Fruit fly (Drosophila melanogaster) whole organism, prepupa: ENCODE data around the gene RpS29.

ENCODE experiments used
- Blimp-1 ChIP-seq: fragments of 200-800 bp; sonication (Bioruptor generic); optimal IDR thresholded peaks from 3 replicates; lab custom pipeline; 2017; ENCODE audit warnings: missing biosample characterization, missing genetic modification characterization, mild to moderate bottlenecking, moderate library complexity, missing genetic modification reagents
- CG10631 ChIP-seq: fragments of 200-800 bp; sonication (Bioruptor generic); optimal IDR thresholded peaks from 2 replicates; lab custom pipeline; 2016; ENCODE audit warnings: missing biosample characterization, missing genetic modification characterization
- CG10669 ChIP-seq: fragments of 200-800 bp; sonication (Bioruptor generic); optimal IDR thresholded peaks from 3 replicates; lab custom pipeline; 2018; ENCODE audit warnings: missing biosample characterization, mild to moderate bottlenecking, missing genetic modification characterization, moderate library complexity
- CG11294 ChIP-seq: fragments of 200-800 bp; sonication (Bioruptor generic); IDR thresholded peaks from 2 replicates; pipeline ENCODE4 v1.3.6; 2022; ENCODE audit warnings: missing biosample characterization, missing genetic modification characterization
- CG11902 ChIP-seq: fragments of 200-800 bp; sonication (Bioruptor generic); optimal IDR thresholded peaks from 3 replicates; lab custom pipeline; 2016; ENCODE audit warnings: missing biosample characterization, missing genetic modification characterization
- CG1621 ChIP-seq: fragments of 200-800 bp; sonication (Bioruptor generic); optimal IDR thresholded peaks from 3 replicates; lab custom pipeline; 2018; ENCODE audit warnings: missing biosample characterization, mild to moderate bottlenecking, missing genetic modification characterization
- CG16779 ChIP-seq: fragments of 200-800 bp; sonication (Bioruptor generic); optimal IDR thresholded peaks from 3 replicates; lab custom pipeline; 2017; ENCODE audit warnings: missing biosample characterization, mild to moderate bottlenecking, missing genetic modification characterization
- CG31627 ChIP-seq: fragments of 200-800 bp; sonication (Bioruptor generic); optimal IDR thresholded peaks from 3 replicates; lab custom pipeline; 2016; ENCODE audit warnings: missing biosample characterization, missing genetic modification characterization
- CG32006 ChIP-seq: fragments of 200-800 bp; sonication (Bioruptor generic); optimal IDR thresholded peaks from 3 replicates; lab custom pipeline; 2017; ENCODE audit warnings: missing biosample characterization, mild to moderate bottlenecking, missing genetic modification characterization
- CG4318 ChIP-seq: fragments of 200-800 bp; sonication (Bioruptor generic); optimal IDR thresholded peaks from 3 replicates; lab custom pipeline; 2017; ENCODE audit warnings: missing biosample characterization, mild to moderate bottlenecking, missing genetic modification characterization
- CG6163 ChIP-seq: fragments of 200-800 bp; sonication (Bioruptor generic); IDR thresholded peaks from 3 replicates; pipeline ENCODE4 v1.3.6; 2022; ENCODE audit warnings: missing biosample characterization, missing genetic modification characterization
- CG6792 ChIP-seq: fragments of 200-800 bp; sonication (Bioruptor generic); optimal IDR thresholded peaks from 3 replicates; lab custom pipeline; 2016; ENCODE audit warnings: missing biosample characterization, missing genetic modification characterization
- CG6808 ChIP-seq: fragments of 200-800 bp; sonication (Bioruptor generic); optimal IDR thresholded peaks from 3 replicates; lab custom pipeline; 2017; ENCODE audit warnings: missing biosample characterization, missing genetic modification characterization, mild to moderate bottlenecking, moderate library complexity, missing genetic modification reagents
- CG6854 ChIP-seq: fragments of 200-800 bp; sonication (Bioruptor generic); optimal IDR thresholded peaks from 2 replicates; lab custom pipeline; 2017; ENCODE audit warnings: missing biosample characterization, mild to moderate bottlenecking, missing genetic modification characterization
- CG7368 ChIP-seq: fragments of 200-800 bp; sonication (Bioruptor generic); optimal IDR thresholded peaks from 3 replicates; lab custom pipeline; 2016; ENCODE audit warnings: missing biosample characterization, missing genetic modification characterization
- CG8119 ChIP-seq: fragments of 200-800 bp; sonication (Bioruptor generic); IDR thresholded peaks from 3 replicates; pipeline ENCODE4 v1.3.6; 2022; ENCODE audit warnings: missing biosample characterization, missing genetic modification characterization
- Eip75B ChIP-seq: fragments of 200-800 bp; sonication (Bioruptor generic); optimal IDR thresholded peaks from 3 replicates; lab custom pipeline; 2016; ENCODE audit warnings: missing biosample characterization, missing genetic modification characterization
- Eip78C ChIP-seq: fragments of 200-800 bp; sonication (Bioruptor generic); peaks from one replicate; lab custom pipeline; 2016; ENCODE audit warnings: missing biosample characterization, missing genetic modification characterization
- Eip93F ChIP-seq: fragments of 200-800 bp; sonication (Bioruptor generic); optimal IDR thresholded peaks from 2 replicates; lab custom pipeline; 2016; ENCODE audit warnings: missing biosample characterization, mild to moderate bottlenecking, missing genetic modification characterization
- Ets21C ChIP-seq: fragments of 200-800 bp; sonication (Bioruptor generic); optimal IDR thresholded peaks from 3 replicates; lab custom pipeline; 2016; ENCODE audit warnings: missing biosample characterization, missing genetic modification characterization
- Ets96B ChIP-seq: fragments of 200-800 bp; optimal IDR thresholded peaks from 2 replicates; lab custom pipeline; 2019; ENCODE audit warnings: missing biosample characterization, mild to moderate bottlenecking, missing genetic modification characterization, moderate library complexity
- Gug ChIP-seq: fragments of 200-800 bp; sonication (Bioruptor generic); IDR thresholded peaks from 2 replicates; pipeline ENCODE4 v1.3.6; 2022; ENCODE audit warnings: missing biosample characterization, missing genetic modification characterization
- Lpt ChIP-seq: fragments of 200-800 bp; sonication (Bioruptor generic); optimal IDR thresholded peaks from 3 replicates; lab custom pipeline; 2016; ENCODE audit warnings: missing biosample characterization, missing genetic modification characterization
- Met ChIP-seq: fragments of 200-800 bp; sonication (Bioruptor generic); optimal IDR thresholded peaks from 3 replicates; lab custom pipeline; 2016; ENCODE audit warnings: missing biosample characterization, missing genetic modification characterization
- Sox15 ChIP-seq: fragments of 200-800 bp; sonication (Bioruptor generic); optimal IDR thresholded peaks from 3 replicates; lab custom pipeline; 2016; ENCODE audit warnings: missing biosample characterization, missing genetic modification characterization
- dac ChIP-seq: fragments of 200-800 bp; sonication (Bioruptor generic); optimal IDR thresholded peaks from 2 replicates; lab custom pipeline; 2017; ENCODE audit warnings: missing biosample characterization, mild to moderate bottlenecking, missing genetic modification characterization
- dsx ChIP-seq: fragments of 200-800 bp; optimal IDR thresholded peaks from 3 replicates; lab custom pipeline; 2019; ENCODE audit warnings: missing biosample characterization, mild to moderate bottlenecking, missing genetic modification characterization, moderate library complexity; ENCODE audit not compliant: poor library complexity, severe bottlenecking
- eg ChIP-seq: fragments of 200-800 bp; sonication (Bioruptor generic); IDR thresholded peaks from 3 replicates; pipeline ENCODE4 v1.3.6; 2022; ENCODE audit warnings: missing biosample characterization, missing genetic modification characterization
- esn ChIP-seq: fragments of 200-800 bp; sonication (Bioruptor generic); optimal IDR thresholded peaks from 2 replicates; lab custom pipeline; 2016; ENCODE audit warnings: missing biosample characterization, mild to moderate bottlenecking, missing genetic modification characterization, moderate library complexity
- fd85E ChIP-seq: fragments of 200-800 bp; sonication (Bioruptor generic); optimal IDR thresholded peaks from 3 replicates; lab custom pipeline; 2016; ENCODE audit warnings: missing biosample characterization, missing genetic modification characterization
- fkh ChIP-seq: fragments of 200-800 bp; sonication (Bioruptor generic); optimal IDR thresholded peaks from 3 replicates; lab custom pipeline; 2017; ENCODE audit warnings: missing biosample characterization, mild to moderate bottlenecking, missing genetic modification characterization, moderate library complexity
- lz ChIP-seq: fragments of 200-800 bp; sonication (Bioruptor generic); optimal IDR thresholded peaks from 3 replicates; lab custom pipeline; 2016; ENCODE audit warnings: missing biosample characterization, missing genetic modification characterization
- pdm3 ChIP-seq: fragments of 200-800 bp; sonication (Bioruptor generic); optimal IDR thresholded peaks from 3 replicates; lab custom pipeline; 2016; ENCODE audit warnings: missing biosample characterization, missing genetic modification characterization
- spab ChIP-seq: fragments of 200-800 bp; sonication (Bioruptor generic); optimal IDR thresholded peaks from 2 replicates; lab custom pipeline; 2017; ENCODE audit warnings: missing biosample characterization, mild to moderate bottlenecking, missing genetic modification characterization, missing genetic modification reagents
- ss ChIP-seq, 2 experiments: fragments of 200-800 bp; sonication (Bioruptor generic); optimal IDR thresholded peaks; 2 replicates in 1 of 2; 3 replicates in 1 of 2; lab custom pipeline; 2017 to 2018; ENCODE audit warnings: mild to moderate bottlenecking in 2 of 2, missing biosample characterization in 2 of 2, missing genetic modification characterization in 2 of 2, moderate library complexity in 1 of 2
- svp ChIP-seq: fragments of 200-800 bp; sonication (Bioruptor generic); peaks from one replicate; lab custom pipeline; 2016; ENCODE audit warnings: missing biosample characterization, missing genetic modification characterization
- topi ChIP-seq: fragments of 200-800 bp; sonication (Bioruptor generic); optimal IDR thresholded peaks from 3 replicates; lab custom pipeline; 2016; ENCODE audit warnings: missing biosample characterization, missing genetic modification characterization
- vri ChIP-seq: fragments of 200-800 bp; sonication (Bioruptor generic); optimal IDR thresholded peaks from 3 replicates; lab custom pipeline; 2016; ENCODE audit warnings: missing biosample characterization, mild to moderate bottlenecking, missing genetic modification characterization

RpS29 gene

DNA sequence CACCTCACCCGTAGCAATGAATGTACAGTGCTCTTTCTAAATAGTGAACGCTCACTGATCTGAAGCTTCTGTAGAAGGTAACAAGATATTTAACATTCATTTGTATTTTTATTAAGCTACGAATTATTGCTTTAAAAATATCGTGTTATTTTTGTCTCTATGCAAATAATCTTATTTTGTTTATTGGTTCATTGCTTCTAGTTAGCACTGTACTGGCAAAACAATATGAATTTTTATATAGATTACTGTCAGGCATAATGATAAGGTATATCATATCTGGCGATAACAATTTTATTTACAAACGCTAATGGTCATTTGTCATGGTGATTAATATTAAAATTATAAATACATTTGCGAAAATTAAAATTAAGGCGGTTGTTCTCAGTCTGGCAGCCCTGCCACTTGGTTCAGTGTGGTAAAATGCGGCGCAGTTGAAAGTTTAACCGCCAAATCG is 6.3 kb upstream of the RpS29 start, which contains the start of gene CG9471 (continued):
- TF ChIP-seq Eip78C (GFP tag; lab: Kevin White, UChicago) (peak; percentile 99), CG7368 (GFP tag; lab: Kevin White, UChicago) (peak; percentile 94), Gug (GFP tag; lab: Robert Waterston, UW) (peak; percentile 91), dsx (GFP tag; lab: Kevin White, UChicago) (peak; percentile 93), CG32006 (peak; percentile 90), Eip75B (GFP tag; lab: Kevin White, UChicago) (peak; percentile 95), Blimp-1 (GFP tag; lab: Kevin White, UChicago) (peak; percentile 81), fkh (peak; percentile 79), CG4318 (GFP tag; lab: Kevin White, UChicago) (no peak), CG6808 (peak; percentile 87), spab (GFP tag; lab: Kevin White, UChicago) (peak; percentile 82), CG11294 (GFP tag; lab: Robert Waterston, UW) (peak; percentile 90), svp (peak; percentile 99), CG6854 (GFP tag; lab: Kevin White, UChicago) (peak; percentile 87), CG6792 (GFP tag; lab: Kevin White, UChicago) (peak; percentile 96), lz (peak; percentile 96), pdm3 (GFP tag; lab: Kevin White, UChicago) (peak; percentile 97), esn (peak; percentile 98), Ets96B (peak; percentile 90), CG10669 (GFP tag; lab: Kevin White, UChicago) (peak; percentile 91), Sox15 (GFP tag; lab: Kevin White, UChicago) (peak; percentile 91), Eip93F (peak; percentile 94), ss (GFP tag; optimal IDR thresholded peaks at IDR 0.05; lab: Kevin White, UChicago) (peak; percentile 81 to 89), CG31627 (GFP tag; lab: Kevin White, UChicago) (peak; percentile 97)

DNA sequence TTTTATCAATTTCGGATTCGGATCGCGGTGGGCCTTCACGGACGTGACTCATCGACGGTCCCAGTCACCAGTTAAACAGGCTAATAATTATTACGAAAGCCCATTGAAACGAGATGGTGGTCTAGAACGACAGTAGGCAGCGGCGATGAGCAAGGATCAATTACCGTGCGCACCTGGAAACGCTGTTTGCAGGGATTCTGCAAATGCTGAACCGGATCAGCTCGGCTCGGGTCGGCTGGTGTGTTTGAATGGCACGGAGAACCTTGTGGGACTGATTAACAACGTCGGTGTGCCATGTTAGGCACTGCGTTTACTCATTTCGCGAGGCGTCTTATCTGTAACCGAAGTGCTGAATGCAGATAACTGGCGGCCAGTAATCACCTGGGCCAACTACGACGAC is 3.7 kb upstream of the RpS29 start, which contains the start of gene Whamy:
Whamy (minus strand) TSS at position 273 of the 400 bp plus-strand sequence.
- TF ChIP-seq svp (peak; percentile 72), Ets96B (no peak), Blimp-1 (GFP tag; lab: Kevin White, UChicago) (no peak), CG31627 (GFP tag; lab: Kevin White, UChicago) (no peak), CG4318 (GFP tag; lab: Kevin White, UChicago) (no peak), vri (GFP tag; lab: Kevin White, UChicago) (peak; percentile 88), topi (GFP tag; lab: Kevin White, UChicago) (peak; percentile 13), Eip75B (GFP tag; lab: Kevin White, UChicago) (no peak), CG11902 (no peak), CG8119 (no peak), ss (GFP tag; optimal IDR thresholded peaks at IDR 0.05; lab: Kevin White, UChicago) (peak in 1 of 2 experiments; percentile 8), Ets21C (GFP tag; lab: Kevin White, UChicago) (no peak), Eip93F (no peak), CG16779 (tag; lab: Kevin White, UChicago) (peak; percentile 12), esn (no peak), CG10669 (GFP tag; lab: Kevin White, UChicago) (no peak), CG10631 (GFP tag; lab: Kevin White, UChicago) (no peak), Lpt (GFP tag; lab: Kevin White, UChicago) (no peak), fd85E (no peak), Met (GFP tag; lab: Kevin White, UChicago) (no peak), CG1621 (no peak), dsx (GFP tag; lab: Kevin White, UChicago) (no peak), Eip78C (GFP tag; lab: Kevin White, UChicago) (peak; percentile 26), dac (GFP tag; lab: Kevin White, UChicago) (no peak)
- TF ChIP-seq, all 60 proteins: peak for 6

DNA sequence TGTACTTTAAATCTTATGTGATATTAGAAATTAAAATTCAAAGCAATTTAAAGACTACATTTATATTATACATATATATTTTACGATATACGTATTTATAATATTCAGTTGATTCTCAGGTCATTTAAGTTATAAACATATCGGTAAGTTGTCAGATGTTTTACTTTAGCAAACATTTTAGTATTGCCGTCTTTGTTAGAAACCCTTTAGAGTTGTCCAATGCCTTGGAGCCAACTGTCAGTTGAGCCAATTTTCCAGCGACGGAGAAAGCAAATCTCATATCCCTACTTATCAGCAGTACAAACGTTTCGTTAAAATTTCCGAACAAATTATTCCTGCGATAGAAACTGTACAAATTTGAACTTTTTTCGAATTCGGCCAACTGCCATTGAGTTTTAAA is 3.0 kb upstream of the RpS29 start, which contains the start of gene topi:
topi (plus strand) TSS at position 301 of the 400 bp plus-strand sequence.
- no peak for TF ChIP-seq CG6792 (GFP tag; lab: Kevin White, UChicago)
- TF ChIP-seq CG6163 (GFP tag; lab: Robert Waterston, UW) = no peak
- TF ChIP-seq CG11902 = no peak
- TF ChIP-seq fkh = no peak
- no peak for TF ChIP-seq eg (GFP tag; lab: Robert Waterston, UW)
- TF ChIP-seq svp = no peak
